Fruit fly (Drosophila melanogaster) whole organism, embryonic: ENCODE measurements around the gene CG2321.
A peak's percentile ranks its signal among the peaks of the same experiment; 100 is the strongest.

ENCODE experiments used
- Ada2b ChIP-seq: fragments of 200-800 bp; sonication (Bioruptor generic); IDR thresholded peaks from 2 replicates; pipeline ENCODE4 v1.3.6; 2022; ENCODE audit warnings: missing biosample characterization, missing genetic modification characterization
- Antp ChIP-seq: fragments of 200-800 bp; sonication (Bioruptor generic); optimal IDR thresholded peaks from 3 replicates; lab custom pipeline; 2016; ENCODE audit warnings: missing biosample characterization, missing genetic modification characterization
- C15 ChIP-seq: fragments of 200-800 bp; sonication (Bioruptor generic); IDR thresholded peaks from 3 replicates; pipeline ENCODE4 v1.3.6; 2022; ENCODE audit warnings: missing biosample characterization, missing genetic modification characterization
- CG10462 ChIP-seq: fragments of 200-800 bp; sonication (Bioruptor generic); optimal IDR thresholded peaks from 2 replicates; lab custom pipeline; 2016; ENCODE audit warnings: missing biosample characterization, missing genetic modification characterization
- CG10654 ChIP-seq: fragments of 200-800 bp; sonication (Bioruptor generic); optimal IDR thresholded peaks from 2 replicates; lab custom pipeline; 2016; ENCODE audit warnings: missing biosample characterization, missing genetic modification characterization
- CG12391 ChIP-seq: fragments of 200-800 bp; sonication (Bioruptor generic); optimal IDR thresholded peaks from 3 replicates; lab custom pipeline; 2018; ENCODE audit warnings: missing biosample characterization, mild to moderate bottlenecking, missing genetic modification characterization, moderate library complexity
- CG12659 ChIP-seq: fragments of 200-800 bp; sonication (Bioruptor generic); optimal IDR thresholded peaks from 3 replicates; lab custom pipeline; 2017; ENCODE audit warnings: mild to moderate bottlenecking, missing biosample characterization, missing genetic modification reagents, missing genetic modification characterization
- CG12942 ChIP-seq: fragments of 200-800 bp; sonication (Bioruptor generic); optimal IDR thresholded peaks from 3 replicates; lab custom pipeline; 2016; ENCODE audit warnings: missing biosample characterization, missing genetic modification characterization
- CG15269 ChIP-seq: fragments of 200-800 bp; sonication (Bioruptor generic); optimal IDR thresholded peaks from 2 replicates; lab custom pipeline; 2018; ENCODE audit warnings: missing biosample characterization, mild to moderate bottlenecking, missing genetic modification characterization, moderate library complexity
- CG15696 ChIP-seq: fragments of 200-800 bp; sonication (Bioruptor generic); optimal IDR thresholded peaks from 2 replicates; lab custom pipeline; 2019; ENCODE audit warnings: missing biosample characterization, mild to moderate bottlenecking, missing genetic modification characterization, moderate library complexity
- CG16813 ChIP-seq: fragments of 200-800 bp; sonication (Bioruptor generic); IDR thresholded peaks from 3 replicates; pipeline ENCODE4 v1.3.6; 2022; ENCODE audit warnings: missing biosample characterization, missing genetic modification characterization; ENCODE audit not compliant: partially characterized antibody
- CG17568 ChIP-seq: fragments of 200-800 bp; sonication (Bioruptor generic); optimal IDR thresholded peaks from 2 replicates; lab custom pipeline; 2018; ENCODE audit warnings: missing biosample characterization, mild to moderate bottlenecking, missing genetic modification characterization, moderate library complexity
- CG17612 ChIP-seq: fragments of 200-800 bp; sonication (Bioruptor generic); IDR thresholded peaks from 2 replicates; pipeline ENCODE4 v1.3.6; 2022; ENCODE audit warnings: missing biosample characterization, missing genetic modification characterization
- CG2889 ChIP-seq: fragments of 200-800 bp; sonication (Bioruptor generic); IDR thresholded peaks from 3 replicates; pipeline ENCODE4 v1.3.6; 2022; ENCODE audit warnings: missing biosample characterization, missing genetic modification characterization
- CG33557 ChIP-seq: fragments of 200-800 bp; sonication (Bioruptor generic); optimal IDR thresholded peaks from 2 replicates; lab custom pipeline; 2019; ENCODE audit warnings: missing biosample characterization, mild to moderate bottlenecking, missing genetic modification characterization, moderate library complexity
- CG3726 ChIP-seq: fragments of 200-800 bp; sonication (Bioruptor generic); IDR thresholded peaks from 3 replicates; pipeline ENCODE4, ENCODE4 v1.3.6; 2022; ENCODE audit warnings: missing biosample characterization, missing genetic modification characterization
- CG4707 ChIP-seq: fragments of 200-800 bp; sonication (Bioruptor generic); optimal IDR thresholded peaks from 2 replicates; lab custom pipeline; 2018; ENCODE audit warnings: missing biosample characterization, mild to moderate bottlenecking, missing genetic modification characterization, moderate library complexity
- CG8290 ChIP-seq, 3 experiments: fragments of 200-800 bp; sonication (Bioruptor generic); optimal IDR thresholded peaks; 2 replicates each; lab custom pipeline; 2016 to 2019; ENCODE audit warnings: missing biosample characterization in 3 of 3, missing genetic modification characterization in 3 of 3, mild to moderate bottlenecking in 2 of 3, moderate library complexity in 1 of 3
- CkIIα-i1 ChIP-seq: fragments of 200-800 bp; sonication (Bioruptor generic); IDR thresholded peaks from 2 replicates; pipeline ENCODE4 v1.3.6; 2022; ENCODE audit warnings: missing biosample characterization, missing genetic modification characterization
- CrebB ChIP-seq: fragments of 200-800 bp; sonication (Bioruptor generic); optimal IDR thresholded peaks from 3 replicates; lab custom pipeline; 2018; ENCODE audit warnings: missing biosample characterization, mild to moderate bottlenecking, missing genetic modification characterization
- D19A ChIP-seq: fragments of 200-800 bp; optimal IDR thresholded peaks from 3 replicates; lab custom pipeline; 2019; ENCODE audit warnings: missing biosample characterization, mild to moderate bottlenecking, missing genetic modification characterization, moderate library complexity
- Dip2 ChIP-seq: fragments of 200-800 bp; sonication (Bioruptor generic); IDR thresholded peaks from 2 replicates; pipeline ENCODE4 v1.3.6; 2022; ENCODE audit warnings: missing biosample characterization, missing genetic modification characterization
- H2.0 ChIP-seq: fragments of 200-800 bp; sonication (Bioruptor generic); IDR thresholded peaks from 2 replicates; pipeline ENCODE4 v1.3.6; 2022; ENCODE audit warnings: missing biosample characterization, missing genetic modification characterization
- HLH3B ChIP-seq: fragments of 200-800 bp; sonication (Bioruptor generic); IDR thresholded peaks from 2 replicates; pipeline ENCODE4 v1.3.6; 2022; ENCODE audit warnings: missing biosample characterization, missing genetic modification characterization
- HLH4C ChIP-seq: fragments of 200-800 bp; sonication (Bioruptor generic); IDR thresholded peaks from 3 replicates; pipeline ENCODE4 v1.3.6; 2022; ENCODE audit warnings: missing biosample characterization, missing genetic modification characterization; ENCODE audit not compliant: partially characterized antibody
- Hr51 ChIP-seq, 2 experiments: fragments of 200-800 bp; sonication (Bioruptor generic); optimal IDR thresholded peaks; 2 replicates in 1 of 2; 3 replicates in 1 of 2; lab custom pipeline; 2016 to 2018; ENCODE audit warnings: missing biosample characterization in 2 of 2, missing genetic modification characterization in 2 of 2, mild to moderate bottlenecking in 1 of 2, moderate library complexity in 1 of 2
- Hsf ChIP-seq: fragments of 200-800 bp; sonication (Bioruptor generic); optimal IDR thresholded peaks from 3 replicates; lab custom pipeline; 2016; ENCODE audit warnings: missing biosample characterization, missing genetic modification characterization
- Stat92E ChIP-seq, 3 experiments: fragments of >200 bp in 2 of 3; fragments of 200-800 bp in 1 of 3; sonication (Bioruptor generic) in 1 of 3; optimal IDR thresholded peaks; 2 replicates each; lab custom pipeline; 2017 to 2019; ENCODE audit warnings: missing biosample characterization in 3 of 3, missing genetic modification characterization in 3 of 3, mild to moderate bottlenecking in 1 of 3, moderate library complexity in 1 of 3
- Xbp1 ChIP-seq: fragments of 200-800 bp; sonication (Bioruptor generic); optimal IDR thresholded peaks from 3 replicates; lab custom pipeline; 2016; ENCODE audit warnings: missing biosample characterization, mild to moderate bottlenecking, missing genetic modification characterization
- bcd ChIP-seq: fragments of 200-800 bp; sonication (Bioruptor generic); optimal IDR thresholded peaks from 2 replicates; lab custom pipeline; 2017; ENCODE audit warnings: missing biosample characterization, mild to moderate bottlenecking, missing genetic modification characterization
- bsh ChIP-seq, 2 experiments: fragments of 200-800 bp; sonication (Bioruptor generic); optimal IDR thresholded peaks; 2 replicates each; lab custom pipeline; 2017 to 2018; ENCODE audit warnings: mild to moderate bottlenecking in 2 of 2, missing biosample characterization in 2 of 2, missing genetic modification characterization in 2 of 2, moderate library complexity in 1 of 2
- caup ChIP-seq: fragments of 200-800 bp; sonication (Bioruptor generic); optimal IDR thresholded peaks from 3 replicates; lab custom pipeline; 2017; ENCODE audit warnings: missing biosample characterization, mild to moderate bottlenecking, missing genetic modification characterization, moderate library complexity; ENCODE audit not compliant: severe bottlenecking
- crol ChIP-seq: fragments of 200-800 bp; sonication (Bioruptor generic); IDR thresholded peaks from 2 replicates; pipeline ENCODE4 v1.3.6; 2022; ENCODE audit warnings: missing biosample characterization, missing genetic modification characterization
- dmrt99B ChIP-seq: fragments of 200-800 bp; sonication (Bioruptor generic); optimal IDR thresholded peaks from 2 replicates; lab custom pipeline; 2018; ENCODE audit warnings: missing biosample characterization, mild to moderate bottlenecking, missing genetic modification characterization, moderate library complexity
- emc ChIP-seq: fragments of 200-800 bp; sonication (Bioruptor generic); optimal IDR thresholded peaks from 2 replicates; lab custom pipeline; 2016; ENCODE audit warnings: missing biosample characterization, missing genetic modification characterization
- ftz-f1 ChIP-seq: fragments of 200-800 bp; sonication (Bioruptor generic); optimal IDR thresholded peaks from 2 replicates; lab custom pipeline; 2016; ENCODE audit warnings: missing biosample characterization, missing genetic modification characterization
- gfzf ChIP-seq: fragments of 200-800 bp; sonication (Bioruptor generic); optimal IDR thresholded peaks from 2 replicates; lab custom pipeline; 2016; ENCODE audit warnings: missing biosample characterization, mild to moderate bottlenecking, missing genetic modification characterization, moderate library complexity
- ind ChIP-seq: fragments of 200-800 bp; sonication (Bioruptor generic); optimal IDR thresholded peaks from 3 replicates; lab custom pipeline; 2016; ENCODE audit warnings: missing biosample characterization, missing genetic modification characterization
- inv ChIP-seq: fragments of 200-800 bp; sonication (Bioruptor generic); IDR thresholded peaks from 2 replicates; pipeline ENCODE4 v1.3.6; 2022; ENCODE audit warnings: missing biosample characterization, missing genetic modification characterization; ENCODE audit not compliant: partially characterized antibody
- kah ChIP-seq: fragments of 200-800 bp; sonication (Bioruptor generic); optimal IDR thresholded peaks from 2 replicates; lab custom pipeline; 2018; ENCODE audit warnings: missing biosample characterization, mild to moderate bottlenecking, missing genetic modification characterization
- lbe ChIP-seq: fragments of 200-800 bp; sonication (Bioruptor generic); optimal IDR thresholded peaks from 2 replicates; lab custom pipeline; 2016; ENCODE audit warnings: missing biosample characterization, mild to moderate bottlenecking, missing genetic modification characterization
- pfk ChIP-seq: fragments of 200-800 bp; sonication (Bioruptor generic); optimal IDR thresholded peaks from 2 replicates; lab custom pipeline; 2018; ENCODE audit warnings: missing biosample characterization, mild to moderate bottlenecking, missing genetic modification characterization, moderate library complexity
- sd ChIP-seq: fragments of 200-800 bp; sonication (Bioruptor generic); optimal IDR thresholded peaks from 3 replicates; lab custom pipeline; 2018; ENCODE audit warnings: missing biosample characterization, mild to moderate bottlenecking, missing genetic modification characterization, moderate library complexity
- stc ChIP-seq: fragments of 200-800 bp; sonication (Bioruptor generic); IDR thresholded peaks from 2 replicates; pipeline ENCODE4 v1.3.6; 2022; ENCODE audit warnings: missing biosample characterization, missing genetic modification characterization
- tx ChIP-seq: fragments of 200-800 bp; sonication (Bioruptor generic); optimal IDR thresholded peaks from 2 replicates; lab custom pipeline; 2016; ENCODE audit warnings: missing biosample characterization, missing genetic modification characterization
- unc-4 ChIP-seq: fragments of 200-800 bp; sonication (Bioruptor generic); IDR thresholded peaks from 2 replicates; pipeline ENCODE4 v1.3.6; 2022; ENCODE audit warnings: missing biosample characterization, missing genetic modification characterization; ENCODE audit not compliant: partially characterized antibody
- usp ChIP-seq: fragments of >200 bp; optimal IDR thresholded peaks from 2 replicates; lab custom pipeline; 2017; ENCODE audit warnings: missing biosample characterization, missing genetic modification characterization

The CG2321 gene

DNA sequence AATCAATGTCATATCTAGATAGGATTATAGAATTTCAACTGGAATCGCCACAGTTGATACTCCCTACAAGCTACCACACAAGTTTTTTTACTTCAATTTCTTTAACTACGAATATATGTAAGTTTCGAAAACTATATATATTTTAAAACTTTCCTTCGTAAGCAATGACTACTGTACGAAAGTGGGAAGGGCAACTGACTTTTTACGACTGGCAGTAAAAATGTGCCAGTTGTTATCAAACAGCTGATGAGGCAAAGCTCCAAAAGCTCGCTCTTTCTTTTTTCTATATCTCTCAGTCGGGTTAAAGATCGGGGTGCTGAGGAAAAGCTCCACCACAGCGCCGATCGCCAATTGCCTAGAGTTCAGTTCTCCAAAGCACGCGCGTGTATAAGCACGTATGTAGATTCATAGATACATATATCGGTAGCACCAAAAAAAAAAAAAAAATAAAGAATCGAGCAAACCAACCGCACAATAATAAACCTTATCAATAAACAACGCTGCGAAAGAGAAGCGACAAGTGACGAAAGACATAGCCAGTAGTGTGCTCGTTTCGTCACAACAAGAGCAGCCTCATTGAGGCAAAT, 10.0 kb downstream of the CG2321 start (continued):
- TF ChIP-seq CrebB (tag; lab: Kevin White, UChicago) (peak; percentile 61), C15 (GFP tag; lab: Robert Waterston, UW) (0 out of 3 replicates have a peak, but pooled peaks have one; percentile 44), HLH3B (GFP tag; lab: Robert Waterston, UW) (peak; percentile 72), CG17612 (GFP tag; lab: Robert Waterston, UW) (no peak), CG10462 (GFP tag; lab: Kevin White, UChicago) (no peak), Antp (GFP tag; lab: Kevin White, UChicago) (no peak), CG3726 (GFP tag; lab: Robert Waterston, UW) (no peak), ind (GFP tag; lab: Kevin White, UChicago) (peak; percentile 15), lbe (GFP tag; lab: Kevin White, UChicago) (no peak)

DNA sequence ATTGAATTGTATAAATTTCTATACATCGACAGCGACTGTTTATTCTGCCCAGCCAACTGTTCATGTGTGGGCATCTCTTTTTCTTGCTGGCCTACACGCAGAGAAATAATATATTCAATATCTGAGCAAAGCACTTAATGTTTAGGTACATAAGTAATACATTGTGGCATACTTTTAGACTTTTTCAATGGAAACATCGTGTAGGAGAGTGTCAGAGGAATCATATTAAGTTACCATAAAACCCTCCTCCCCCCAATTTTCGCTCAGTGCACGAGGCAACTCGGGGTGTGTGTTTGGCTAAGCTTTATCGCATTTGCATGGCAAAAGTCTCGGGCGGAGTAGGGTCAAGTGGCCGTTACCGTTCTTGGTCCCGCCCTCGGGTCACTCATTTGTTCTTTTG, 18.9 kb downstream of the CG2321 start:
- TF ChIP-seq sd (tag; lab: Kevin White, UChicago) (no peak), CG10654 (no peak), unc-4 (no peak), CG17568 (GFP tag; lab: Kevin White, UChicago) (no peak), bcd (GFP tag; lab: Kevin White, UChicago) (no peak), inv (GFP tag; lab: Robert Waterston, UW) (no peak), CG4707 (no peak), Hr51 (GFP tag; optimal IDR thresholded peaks at IDR 0.05; lab: Kevin White, UChicago) (peak in 1 of 2 experiments; percentile 22), D19A (tag; lab: Kevin White, UChicago) (no peak), caup (GFP tag; lab: Kevin White, UChicago) (no peak), tx (GFP tag; lab: Kevin White, UChicago) (peak; percentile 5), CG15269 (tag; lab: Kevin White, UChicago) (peak; percentile 8), Xbp1 (GFP tag; lab: Kevin White, UChicago) (peak; percentile 29), CG33557 (GFP tag; lab: Kevin White, UChicago) (no peak), Hsf (GFP tag; lab: Kevin White, UChicago) (peak; percentile 14), usp (GFP tag; lab: Kevin White, UChicago) (no peak), CG8290 (GFP tag; optimal IDR thresholded peaks at IDR 0.05; lab: Kevin White, UChicago) (no peak), CG8290 (tag; optimal IDR thresholded peaks at IDR 0.05; lab: Kevin White, UChicago) (peak in 1 of 2 experiments; percentile 42), CG17612 (GFP tag; lab: Robert Waterston, UW) (no peak), pfk (no peak), CG12659 (GFP tag; lab: Kevin White, UChicago) (no peak), emc (GFP tag; lab: Kevin White, UChicago) (no peak), kah (GFP tag; lab: Kevin White, UChicago) (no peak), HLH4C (GFP tag; lab: Robert Waterston, UW) (no peak), Dip2 (GFP tag; lab: Robert Waterston, UW) (no peak), bsh (GFP tag; optimal IDR thresholded peaks at IDR 0.05; lab: Kevin White, UChicago) (peak in 1 of 2 experiments; percentile 41), Stat92E (GFP tag; optimal IDR thresholded peaks at IDR 0.05; lab: Kevin White, UChicago) (no peak), CG12942 (GFP tag; lab: Kevin White, UChicago) (no peak), CG2889 (GFP tag; lab: Robert Waterston, UW) (0 out of 3 replicates have a peak, but pooled peaks have one; percentile 12), gfzf (GFP tag; lab: Kevin White, UChicago) (no peak), Ada2b (GFP tag; lab: Robert Waterston, UW) (no peak), stc (no peak), CkIIα-i1 (GFP tag; lab: Robert Waterston, UW) (no peak), ftz-f1 (GFP tag; lab: Kevin White, UChicago) (no peak), H2.0 (GFP tag; lab: Robert Waterston, UW) (0 out of 2 replicates have a peak, but pooled peaks have one; percentile 5), crol (GFP tag; lab: Robert Waterston, UW) (no peak), dmrt99B (tag; lab: Kevin White, UChicago) (no peak), CG16813 (GFP tag; lab: Robert Waterston, UW) (no peak), CG12391 (tag; lab: Kevin White, UChicago) (peak; percentile 4), CG15696 (tag; lab: Kevin White, UChicago) (no peak)
